Worm (Caenorhabditis elegans) whole organism, late embryonic: ENCODE data around the gene srz-13.

Experiments
- C38D4.7 ChIP-seq: fragments of 200-800 bp; sonication (Bioruptor generic); optimal IDR thresholded peaks from 2 replicates; lab custom pipeline; 2018; ENCODE audit warnings: mild to moderate bottlenecking, missing genetic modification characterization, moderate library complexity, missing compliant biosample characterization
- K02D7.2 ChIP-seq: sonication (generic microtip); optimal IDR thresholded peaks from 2 replicates; lab custom pipeline; 2017; ENCODE audit warnings: mild to moderate bottlenecking, missing genetic modification characterization, missing compliant biosample characterization
- T23F11.4 ChIP-seq: fragments of 200-800 bp; sonication (Bioruptor generic); optimal IDR thresholded peaks from 2 replicates; lab custom pipeline; 2018; ENCODE audit warnings: mild to moderate bottlenecking, missing genetic modification characterization, missing compliant biosample characterization
- ceh-14 ChIP-seq: sonication (generic microtip); optimal IDR thresholded peaks from 2 replicates; lab custom pipeline; 2016; ENCODE audit warnings: missing genotype, missing genetic modification characterization, missing compliant biosample characterization
- ceh-18 ChIP-seq: sonication (generic microtip); optimal IDR thresholded peaks from 2 replicates; lab custom pipeline; 2016; ENCODE audit warnings: missing genetic modification characterization, missing compliant biosample characterization
- ceh-24 ChIP-seq: sonication (generic microtip); optimal IDR thresholded peaks from 2 replicates; lab custom pipeline; 2016; ENCODE audit warnings: mild to moderate bottlenecking, missing genetic modification characterization, missing compliant biosample characterization
- ceh-31 ChIP-seq: sonication (generic microtip); optimal IDR thresholded peaks from 2 replicates; lab custom pipeline; 2016; ENCODE audit warnings: missing genetic modification characterization, missing compliant biosample characterization
- ceh-34 ChIP-seq: sonication (generic microtip); optimal IDR thresholded peaks from 2 replicates; lab custom pipeline; 2016; ENCODE audit warnings: mild to moderate bottlenecking, missing genetic modification characterization, missing compliant biosample characterization
- ceh-48 ChIP-seq: sonication (generic microtip); optimal IDR thresholded peaks from 2 replicates; lab custom pipeline; 2016; ENCODE audit warnings: missing genetic modification characterization, inconsistent platforms, missing compliant biosample characterization
- ceh-6 ChIP-seq: fragments of 200-800 bp; sonication (Bioruptor generic); optimal IDR thresholded peaks from 2 replicates; lab custom pipeline; 2018; ENCODE audit warnings: mild to moderate bottlenecking, missing genetic modification characterization, missing compliant biosample characterization
- ceh-9 ChIP-seq: sonication (generic microtip); optimal IDR thresholded peaks from 2 replicates; lab custom pipeline; 2016; ENCODE audit warnings: mild to moderate bottlenecking, missing genetic modification characterization, inconsistent platforms, missing compliant biosample characterization
- che-1 ChIP-seq: sonication (generic microtip); optimal IDR thresholded peaks from 2 replicates; lab custom pipeline; 2016; ENCODE audit warnings: mild to moderate bottlenecking, missing genetic modification characterization, missing compliant biosample characterization
- dmd-4 ChIP-seq: sonication (generic microtip); optimal IDR thresholded peaks from 2 replicates; lab custom pipeline; 2016; ENCODE audit warnings: borderline replicate concordance, missing genetic modification characterization, missing compliant biosample characterization
- dve-1 ChIP-seq: sonication (generic microtip); optimal IDR thresholded peaks from 2 replicates; lab custom pipeline; 2017; ENCODE audit warnings: antibody characterized with exemption, mild to moderate bottlenecking, missing genetic modification characterization, missing compliant biosample characterization
- elt-2 ChIP-seq: sonication (generic microtip); optimal IDR thresholded peaks from 2 replicates; lab custom pipeline; 2016; ENCODE audit warnings: missing genetic modification reagents, missing genetic modification characterization, missing compliant biosample characterization
- elt-4 ChIP-seq: sonication (generic microtip); optimal IDR thresholded peaks from 2 replicates; lab custom pipeline; 2016; ENCODE audit warnings: missing genetic modification characterization, missing compliant biosample characterization
- eyg-1 ChIP-seq: sonication (generic microtip); optimal IDR thresholded peaks from 2 replicates; lab custom pipeline; 2016; ENCODE audit warnings: missing genotype, missing genetic modification characterization, missing compliant biosample characterization
- fax-1 ChIP-seq: sonication (generic microtip); optimal IDR thresholded peaks from 2 replicates; lab custom pipeline; 2016; ENCODE audit warnings: missing genotype, missing genetic modification characterization, missing compliant biosample characterization
- hlh-13 ChIP-seq: fragments of 200-800 bp; sonication (Bioruptor generic); optimal IDR thresholded peaks from 2 replicates; lab custom pipeline; 2018; ENCODE audit warnings: mild to moderate bottlenecking, missing genetic modification characterization, missing compliant biosample characterization
- hlh-15 ChIP-seq: sonication (generic microtip); optimal IDR thresholded peaks from 2 replicates; lab custom pipeline; 2016; ENCODE audit warnings: missing genetic modification characterization, missing compliant biosample characterization
- hlh-30 ChIP-seq: sonication (generic microtip); optimal IDR thresholded peaks from 2 replicates; lab custom pipeline; 2017; ENCODE audit warnings: antibody characterized with exemption, missing genetic modification characterization, missing compliant biosample characterization; ENCODE audit not compliant: insufficient read depth
- hlh-8 ChIP-seq: sonication (generic microtip); optimal IDR thresholded peaks from 2 replicates; lab custom pipeline; 2016; ENCODE audit warnings: missing genotype, missing genetic modification characterization, missing compliant biosample characterization
- lim-6 ChIP-seq: sonication (generic microtip); optimal IDR thresholded peaks from 2 replicates; lab custom pipeline; 2016; ENCODE audit warnings: missing genetic modification characterization, missing compliant biosample characterization
- lin-11 ChIP-seq: fragments of 200-800 bp; sonication (Bioruptor generic); optimal IDR thresholded peaks from 2 replicates; lab custom pipeline; 2018; ENCODE audit warnings: mild to moderate bottlenecking, missing genetic modification characterization, missing compliant biosample characterization
- madf-2 ChIP-seq: sonication (generic microtip); optimal IDR thresholded peaks from 2 replicates; lab custom pipeline; 2017; ENCODE audit warnings: missing genetic modification characterization, missing compliant biosample characterization
- mec-3 ChIP-seq: sonication (generic microtip); optimal IDR thresholded peaks from 2 replicates; lab custom pipeline; 2016; ENCODE audit warnings: borderline replicate concordance, missing genetic modification characterization, missing compliant biosample characterization
- npax-4 ChIP-seq: sonication (generic microtip); optimal IDR thresholded peaks from 2 replicates; lab custom pipeline; 2016; ENCODE audit warnings: missing genetic modification characterization, missing compliant biosample characterization
- odd-2 ChIP-seq: sonication (generic microtip); optimal IDR thresholded peaks from 2 replicates; lab custom pipeline; 2017; ENCODE audit warnings: antibody characterized with exemption, mild to moderate bottlenecking, missing genetic modification characterization, missing compliant biosample characterization
- pag-3 ChIP-seq: sonication (generic microtip); optimal IDR thresholded peaks from 2 replicates; lab custom pipeline; 2016; ENCODE audit warnings: missing compliant biosample characterization, missing genetic modification characterization, borderline replicate concordance
- pat-9 ChIP-seq: fragments of 200-800 bp; sonication (Bioruptor generic); optimal IDR thresholded peaks from 2 replicates; lab custom pipeline; 2018; ENCODE audit warnings: mild to moderate bottlenecking, missing genetic modification characterization, moderate library complexity, missing compliant biosample characterization
- pax-1 ChIP-seq: fragments of 150-350 bp; optimal IDR thresholded peaks from 2 replicates; lab custom pipeline; 2014; ENCODE audit warnings: missing biosample characterization, missing genetic modification characterization
- pha-2 ChIP-seq: sonication (generic microtip); optimal IDR thresholded peaks from 2 replicates; lab custom pipeline; 2017; ENCODE audit warnings: mild to moderate bottlenecking, missing genetic modification characterization, missing compliant biosample characterization
- pha-4 ChIP-seq: fragments of 150-350 bp; optimal IDR thresholded peaks from 2 replicates; lab custom pipeline; 2018; ENCODE audit warnings: missing biosample characterization, missing genetic modification reagents, missing genetic modification characterization
- pros-1 ChIP-seq: fragments of 150-350 bp; optimal IDR thresholded peaks from 2 replicates; lab custom pipeline; 2014; ENCODE audit warnings: missing biosample characterization, missing genetic modification reagents, missing genetic modification characterization
- sdc-2 ChIP-seq: sonication (generic microtip); optimal IDR thresholded peaks from 2 replicates; lab custom pipeline; 2016; ENCODE audit warnings: missing genotype, missing genetic modification characterization, missing compliant biosample characterization
- sox-4 ChIP-seq: sonication (generic microtip); optimal IDR thresholded peaks from 2 replicates; lab custom pipeline; 2017; ENCODE audit warnings: mild to moderate bottlenecking, missing genetic modification characterization, inconsistent platforms, missing compliant biosample characterization
- syd-9 ChIP-seq: sonication (generic microtip); optimal IDR thresholded peaks from 2 replicates; lab custom pipeline; 2016; ENCODE audit warnings: mild to moderate bottlenecking, missing genetic modification characterization, moderate library complexity, missing compliant biosample characterization
- tbx-2 ChIP-seq: sonication (generic microtip); optimal IDR thresholded peaks from 2 replicates; lab custom pipeline; 2016; ENCODE audit warnings: missing genetic modification characterization, missing compliant biosample characterization
- unc-3 ChIP-seq, 2 experiments: fragments of 200-800 bp in 1 of 2; sonication (Bioruptor generic) in 1 of 2; sonication (generic microtip) in 1 of 2; conservative IDR thresholded peaks in 1 of 2; optimal IDR thresholded peaks in 1 of 2; 2 replicates each; pipeline versions ENCODE4 v1.3.6 to Lab custom; 2016 to 2022; ENCODE audit warnings: missing compliant biosample characterization in 2 of 2, missing genetic modification characterization in 2 of 2, missing genetic modification reagents in 1 of 2
- unc-55 ChIP-seq: sonication (generic microtip); optimal IDR thresholded peaks from 2 replicates; lab custom pipeline; 2017; ENCODE audit warnings: missing biosample characterization, missing genetic modification reagents, missing genetic modification characterization
- unc-86 ChIP-seq: sonication (generic microtip); optimal IDR thresholded peaks from 2 replicates; lab custom pipeline; 2016; ENCODE audit warnings: missing genetic modification characterization, missing compliant biosample characterization
- zip-5 ChIP-seq: sonication (generic microtip); optimal IDR thresholded peaks from 2 replicates; lab custom pipeline; 2016; ENCODE audit warnings: missing genetic modification characterization, missing compliant biosample characterization
- ztf-16 ChIP-seq: sonication (generic microtip); optimal IDR thresholded peaks from 2 replicates; lab custom pipeline; 2017; ENCODE audit warnings: missing genetic modification characterization, missing compliant biosample characterization

srz-13 gene

ce11 chrV:16182110-16182509 lies at the start of gene srz-13:
TSS of gene srz-13 (plus strand) at chrV:16182410.
- TF ChIP-seq pha-4 (tag; lab: Kevin White, UChicago) (no peak), ceh-31 (tag; lab: Kevin White, UChicago) (no peak), eyg-1 (no peak), unc-86 (tag; lab: Kevin White, UChicago) (no peak), dmd-4 (tag; lab: Kevin White, UChicago) (no peak), fax-1 (tag; lab: Kevin White, UChicago) (no peak), pha-2 (no peak), hlh-13 (no peak), lin-11 (tag; lab: Kevin White, UChicago) (no peak)
- TF ChIP-seq, all 69 proteins: peak for 0

- no peak for TF ChIP-seq pha-4 (tag; lab: Kevin White, UChicago)
- no peak for TF ChIP-seq mec-3 (tag; lab: Kevin White, UChicago)
- TF ChIP-seq C38D4.7, result no peak
- no peak for TF ChIP-seq pha-2
- TF ChIP-seq odd-2 (tag; lab: Kevin White, UChicago), result no peak
- TF ChIP-seq ceh-24 (tag; lab: Kevin White, UChicago), result no peak
- TF ChIP-seq che-1 (tag; lab: Kevin White, UChicago), result no peak
- no peak for TF ChIP-seq sox-4 (tag; lab: Kevin White, UChicago)
- TF ChIP-seq, all 69 proteins: peak for 0
These were observed 49.5 kb upstream of the srz-13 start, which contains the start of gene fbxa-144 for ce11 chrV:16132705-16133104. TSS of gene fbxa-144 (minus strand) at chrV:16132805.

- TF ChIP-seq K02D7.2 (tag; lab: Kevin White, UChicago) (no peak), madf-2 (tag; lab: Kevin White, UChicago) (no peak), hlh-8 (tag; lab: Kevin White, UChicago) (no peak), lim-6 (tag; lab: Kevin White, UChicago) (no peak), zip-5 (tag; lab: Kevin White, UChicago) (no peak), ceh-31 (tag; lab: Kevin White, UChicago) (no peak), hlh-15 (tag; lab: Kevin White, UChicago) (no peak), pros-1 (no peak), unc-55 (GFP tag; lab: Kevin White, UChicago) (no peak), syd-9 (tag; lab: Kevin White, UChicago) (no peak), elt-4 (tag; lab: Kevin White, UChicago) (no peak), pat-9 (tag; lab: Kevin White, UChicago) (no peak), npax-4 (tag; lab: Kevin White, UChicago) (no peak), hlh-13 (no peak), tbx-2 (tag; lab: Kevin White, UChicago) (no peak), pax-1 (tag; lab: Kevin White, UChicago) (no peak), ztf-16 (tag; lab: Kevin White, UChicago) (no peak)
These were observed 45.2 kb upstream of the srz-13 start, which contains the start of gene F44G3.7 for ce11 chrV:16137043-16137442. TSS of gene F44G3.7 (minus strand) at chrV:16137143.

- TF ChIP-seq dve-1 (tag; lab: Kevin White, UChicago) (no peak), fax-1 (tag; lab: Kevin White, UChicago) (no peak), che-1 (tag; lab: Kevin White, UChicago) (no peak), ceh-31 (tag; lab: Kevin White, UChicago) (no peak), ceh-18 (tag; lab: Kevin White, UChicago) (no peak), pag-3 (no peak)
These were observed 42.7 kb upstream of the srz-13 start, which contains the start of gene clc-11 for ce11 chrV:16139529-16139928. TSS of gene clc-11 (minus strand) at chrV:16139629.

ce11 chrV:16141071-16141470 lies 41.1 kb upstream of the srz-13 start, which contains the start of gene clc-32:
TSS of gene clc-32 (minus strand) at chrV:16141171.
- TF ChIP-seq odd-2 (tag; lab: Kevin White, UChicago) (no peak), ceh-9 (tag; lab: Kevin White, UChicago) (no peak), unc-3 (GFP tag; conservative IDR thresholded peaks at IDR 0.05; lab: Robert Waterston, UW) (no peak), unc-3 (tag; optimal IDR thresholded peaks at IDR 0.05; lab: Kevin White, UChicago) (no peak), T23F11.4 (GFP tag; lab: Kevin White, UChicago) (no peak), lim-6 (tag; lab: Kevin White, UChicago) (no peak), sdc-2 (no peak), ceh-6 (no peak), ceh-14 (tag; lab: Kevin White, UChicago) (no peak), ceh-34 (tag; lab: Kevin White, UChicago) (no peak), ceh-48 (no peak), ceh-24 (tag; lab: Kevin White, UChicago) (no peak), pros-1 (no peak), elt-4 (tag; lab: Kevin White, UChicago) (no peak), hlh-30 (no peak), elt-2 (tag; lab: Kevin White, UChicago) (no peak)
